Fruit fly (Drosophila melanogaster) Kc167 (cell line): Measurements from ENCODE around the gene IKKepsilon.

Experiments used
- Myc ChIP-seq: fragments of >200 bp; optimal IDR thresholded peaks from 2 replicates; lab custom pipeline; 2017; ENCODE audit warnings: missing external identifiers
- h ChIP-seq: fragments of >200 bp; optimal IDR thresholded peaks from 3 replicates; lab custom pipeline; 2018; ENCODE audit warnings: missing external identifiers

- no peak for TF ChIP-seq h
- no peak for TF ChIP-seq Myc (lab: Kevin White, UChicago)
Measured at dm6 chr2L:20726451-20726850, 50.6 kb downstream of the IKKepsilon start, which contains the start of gene CG9316.
